Fruit fly (Drosophila melanogaster) S2 (cell line): ENCODE measurements around the gene Pfdn2.

Experiments used
- CG8478 ChIP-seq: fragments of >200 bp; optimal IDR thresholded peaks from 2 replicates; lab custom pipeline; 2018
- CTCF ChIP-seq, 2 experiments: fragments of >200 bp; optimal IDR thresholded peaks; 2 replicates each; lab custom pipeline; 2018

DNA sequence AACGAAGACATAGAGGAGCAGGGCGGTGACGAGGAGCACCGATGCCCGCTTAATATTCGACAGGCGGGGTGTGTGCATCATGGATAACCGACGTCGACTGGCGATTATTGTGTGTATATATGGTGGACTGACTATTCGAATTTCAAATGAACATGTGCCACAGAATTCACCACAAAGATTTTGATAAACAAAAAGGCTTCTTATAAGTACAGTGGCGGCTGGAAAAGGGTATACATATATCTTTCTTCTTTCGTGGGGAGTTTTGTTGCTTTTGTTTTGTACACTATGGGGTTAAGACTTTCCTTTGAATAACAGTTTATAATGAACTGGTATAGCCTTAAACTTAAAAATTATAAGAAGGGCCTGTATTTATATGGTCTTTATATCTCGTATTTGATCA, 4.4 kb downstream of the Pfdn2 start, which contains the start of gene CG6310:
- no peak for TF ChIP-seq CG8478 (lab: Kevin White, UChicago)
- no peak for TF ChIP-seq CTCF (optimal IDR thresholded peaks at IDR 0.05; lab: Kevin White, UChicago)
